Worm (Caenorhabditis elegans): ENCODE data around the gene ric-8.

DNA sequence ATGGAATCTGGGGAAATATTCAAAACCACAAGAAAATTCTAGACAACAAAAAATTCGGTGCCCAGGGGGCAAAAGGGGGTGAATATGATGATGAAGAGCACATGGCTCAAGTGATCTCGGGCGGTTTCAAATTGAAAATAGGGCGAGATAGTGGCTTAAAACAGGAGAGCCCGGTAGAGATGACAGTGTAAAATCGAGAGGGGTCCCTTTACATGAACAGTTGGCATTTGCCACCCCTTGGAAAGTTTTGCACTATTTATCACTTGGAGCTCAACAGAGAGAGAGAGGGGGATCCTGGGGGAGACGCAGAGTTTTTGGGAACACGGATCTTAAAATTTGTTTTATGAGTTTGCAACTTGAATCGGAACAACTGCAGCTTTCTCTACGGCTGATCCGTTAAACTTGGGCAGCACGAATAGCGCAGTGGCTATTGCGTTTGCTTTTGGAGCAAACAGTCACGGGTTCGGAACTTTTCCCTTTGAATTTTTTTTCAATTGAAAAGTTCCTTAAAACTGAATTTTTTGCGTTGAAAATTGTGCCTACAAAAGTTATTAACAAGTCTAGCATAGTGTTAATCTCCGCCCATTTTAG lies 22.7 kb downstream of the ric-8 start:
- no peak for TF ChIP-seq tbx-2 (tag; optimal IDR thresholded peaks at IDR 0.05)
- TF ChIP-seq snpc-4 (tag; optimal IDR thresholded peaks at IDR 0.05) = no peak
- no peak for TF ChIP-seq nhr-77 (tag; optimal IDR thresholded peaks at IDR 0.05)
- no peak for TF ChIP-seq R02D3.7 (tag; optimal IDR thresholded peaks at IDR 0.05)
- TF ChIP-seq lin-15B (tag; optimal IDR thresholded peaks at IDR 0.05) = no peak
- TF ChIP-seq nhr-76 (tag; optimal IDR thresholded peaks at IDR 0.05) = no peak
- TF ChIP-seq nhr-237 (tag; optimal IDR thresholded peaks at IDR 0.05) = no peak
- no peak for TF ChIP-seq skn-1 (tag; optimal IDR thresholded peaks at IDR 0.05)
- TF ChIP-seq elt-1 (tag; optimal IDR thresholded peaks at IDR 0.05) = no peak
- no peak for TF ChIP-seq elt-2 (tag; optimal IDR thresholded peaks at IDR 0.05)
- no peak for TF ChIP-seq lin-39 (tag; optimal IDR thresholded peaks at IDR 0.05)

All from whole organism, L3 larva.